Worm (Caenorhabditis elegans): ENCODE measurements around the gene F54F7.6.

DNA sequence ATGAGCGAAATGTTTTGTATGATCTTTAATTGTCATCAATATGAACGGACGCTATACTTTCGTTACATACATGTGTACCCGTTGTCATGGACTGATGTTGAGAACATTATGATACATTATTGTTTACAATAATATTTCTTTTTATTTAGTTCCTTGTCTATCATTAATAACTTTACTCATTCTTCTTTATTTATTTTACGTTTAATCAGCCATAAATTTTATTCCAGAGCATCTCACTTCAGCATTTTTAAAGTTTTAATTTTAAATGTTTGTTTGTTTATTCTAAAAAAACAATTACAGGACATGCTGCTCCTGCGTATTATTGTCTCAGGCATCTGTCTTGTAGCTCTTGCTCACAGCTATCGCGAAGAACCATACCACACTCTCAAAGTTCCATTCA is 21.8 kb upstream of the F54F7.6 start, which contains the start of gene F54F7.2:
- TF ChIP-seq him-1 (tag; optimal IDR thresholded peaks at IDR 0.05): no peak
- no peak for TF ChIP-seq W03F9.2 (tag; optimal IDR thresholded peaks at IDR 0.05)
- TF ChIP-seq dao-5 (tag; optimal IDR thresholded peaks at IDR 0.05): no peak

Measured in whole organism, L4/young adult.